Worm (Caenorhabditis elegans) whole organism, L1 larva: Measurements from ENCODE around the gene K12B6.4.
A peak's percentile ranks its signal among the peaks of the same experiment; 100 is the strongest.

Experiments
- C04F5.9 ChIP-seq: sonication (generic microtip); optimal IDR thresholded peaks from 2 replicates; lab custom pipeline; 2016; ENCODE audit warnings: missing genetic modification characterization, missing compliant biosample characterization
- C16A3.4 ChIP-seq: fragments of 150-350 bp; optimal IDR thresholded peaks from 2 replicates; lab custom pipeline; 2014; ENCODE audit warnings: missing biosample characterization, missing genetic modification characterization
- F16B12.6 ChIP-seq: fragments of 150-350 bp; optimal IDR thresholded peaks from 2 replicates; lab custom pipeline; 2014; ENCODE audit warnings: missing biosample characterization, missing genetic modification characterization
- alr-1 ChIP-seq: fragments of 200-800 bp; sonication (Bioruptor generic); optimal IDR thresholded peaks from 2 replicates; lab custom pipeline; 2018; ENCODE audit warnings: borderline replicate concordance, mild to moderate bottlenecking, missing genetic modification characterization, missing compliant biosample characterization
- aly-2 ChIP-seq: fragments of 150-350 bp; optimal IDR thresholded peaks from 2 replicates; lab custom pipeline; 2014; ENCODE audit warnings: missing biosample characterization, missing genetic modification characterization
- blmp-1 ChIP-seq: fragments of 150-350 bp; optimal IDR thresholded peaks from 2 replicates; lab custom pipeline; 2014; ENCODE audit warnings: missing biosample characterization, missing genetic modification characterization
- ceh-8 ChIP-seq: fragments of 200-800 bp; sonication (Bioruptor generic); optimal IDR thresholded peaks from 2 replicates; lab custom pipeline; 2018; ENCODE audit warnings: mild to moderate bottlenecking, missing genetic modification characterization, moderate library complexity, missing compliant biosample characterization
- ceh-82 ChIP-seq, 3 experiments: fragments of 150-350 bp in 1 of 3; sonication (generic microtip) in 2 of 3; optimal IDR thresholded peaks; 2 replicates each; lab custom pipeline; 2014 to 2017; ENCODE audit warnings: missing biosample characterization in 3 of 3, missing genetic modification characterization in 3 of 3
- ceh-90 ChIP-seq: sonication (generic microtip); optimal IDR thresholded peaks from 2 replicates; lab custom pipeline; 2016; ENCODE audit warnings: missing genetic modification characterization, missing compliant biosample characterization
- egl-13 ChIP-seq: sonication (generic microtip); optimal IDR thresholded peaks from 2 replicates; lab custom pipeline; 2016; ENCODE audit warnings: missing genotype, missing genetic modification reagents, missing genetic modification characterization, missing compliant biosample characterization
- egl-27 ChIP-seq, 2 experiments: fragments of 150-350 bp in 1 of 2; sonication (generic microtip); optimal IDR thresholded peaks; 3 replicates each; lab custom pipeline; 2017 to 2018; ENCODE audit warnings: missing biosample characterization in 2 of 2, missing genetic modification characterization in 2 of 2, missing genetic modification reagents in 2 of 2
- elt-3 ChIP-seq, 6 experiments: fragments of 150-350 bp in 1 of 6; sonication (generic microtip); optimal IDR thresholded peaks; 2 replicates each; lab custom pipeline; 2017 to 2018; ENCODE audit warnings: missing biosample characterization in 6 of 6, missing genetic modification characterization in 6 of 6, inconsistent platforms in 1 of 6
- ets-5 ChIP-seq: fragments of 200-800 bp; sonication (Bioruptor generic); IDR thresholded peaks from 2 replicates; pipeline ENCODE4 v1.3.6; 2022; ENCODE audit warnings: missing genetic modification characterization, missing compliant biosample characterization
- fkh-10 ChIP-seq: sonication (generic microtip); optimal IDR thresholded peaks from 2 replicates; lab custom pipeline; 2017; ENCODE audit warnings: missing biosample characterization, missing genetic modification reagents, missing genetic modification characterization
- fkh-8 ChIP-seq: sonication (generic microtip); optimal IDR thresholded peaks from 2 replicates; lab custom pipeline; 2016; ENCODE audit warnings: mild to moderate bottlenecking, missing genetic modification characterization, missing compliant biosample characterization
- fos-1 ChIP-seq: fragments of 150-350 bp; optimal IDR thresholded peaks from 2 replicates; lab custom pipeline; 2014; ENCODE audit warnings: missing biosample characterization, missing genetic modification characterization
- hlh-17 ChIP-seq: fragments of 200-800 bp; sonication (Bioruptor generic); optimal IDR thresholded peaks from 2 replicates; lab custom pipeline; 2018; ENCODE audit warnings: missing genetic modification characterization, mild to moderate bottlenecking, missing compliant biosample characterization, moderate library complexity, borderline replicate concordance
- irx-1 ChIP-seq: sonication (generic microtip); optimal IDR thresholded peaks from 2 replicates; lab custom pipeline; 2016; ENCODE audit warnings: missing genetic modification characterization, missing compliant biosample characterization
- lin-14 ChIP-seq: fragments of 200-800 bp; sonication (Bioruptor generic); optimal IDR thresholded peaks from 2 replicates; lab custom pipeline; 2018; ENCODE audit warnings: mild to moderate bottlenecking, missing genetic modification characterization, moderate library complexity, missing compliant biosample characterization
- lin-15B ChIP-seq: fragments of 150-350 bp; sonication (generic microtip); optimal IDR thresholded peaks from 3 replicates; lab custom pipeline; 2014; ENCODE audit warnings: missing biosample characterization, missing genetic modification characterization
- lin-39 ChIP-seq: fragments of 150-350 bp; optimal IDR thresholded peaks from 2 replicates; lab custom pipeline; 2014; ENCODE audit warnings: missing biosample characterization, missing genetic modification reagents, missing genetic modification characterization
- lsy-2 ChIP-seq, 2 experiments: fragments of 150-350 bp; optimal IDR thresholded peaks; 2 replicates each; lab custom pipeline; 2014; ENCODE audit warnings: missing biosample characterization in 2 of 2, missing genetic modification characterization in 2 of 2
- mab-9 ChIP-seq: fragments of 200-800 bp; sonication (Bioruptor generic); IDR thresholded peaks from 2 replicates; pipeline ENCODE4 v1.3.6; 2022; ENCODE audit warnings: missing genetic modification reagents, missing genetic modification characterization, missing compliant biosample characterization
- mdl-1 ChIP-seq, 2 experiments: fragments of 150-350 bp; optimal IDR thresholded peaks; 2 replicates each; lab custom pipeline; 2014 to 2017; ENCODE audit warnings: missing biosample characterization in 2 of 2, missing genetic modification characterization in 2 of 2, inconsistent platforms in 1 of 2
- mef-2 ChIP-seq: fragments of 150-350 bp; optimal IDR thresholded peaks from 2 replicates; lab custom pipeline; 2014; ENCODE audit warnings: missing biosample characterization, missing genetic modification characterization
- mep-1 ChIP-seq: fragments of 150-350 bp; optimal IDR thresholded peaks from 2 replicates; lab custom pipeline; 2014; ENCODE audit warnings: missing biosample characterization, missing genetic modification characterization
- nhr-11 ChIP-seq: fragments of 150-350 bp; optimal IDR thresholded peaks from 2 replicates; lab custom pipeline; 2014; ENCODE audit warnings: missing biosample characterization, missing genetic modification characterization
- nhr-19 ChIP-seq: fragments of 200-800 bp; sonication (Bioruptor generic); conservative IDR thresholded peaks from 2 replicates; pipeline ENCODE4 v1.3.6; 2022; ENCODE audit warnings: missing genetic modification characterization, missing compliant biosample characterization
- nhr-20 ChIP-seq: sonication (generic microtip); optimal IDR thresholded peaks from 2 replicates; lab custom pipeline; 2016; ENCODE audit warnings: mild to moderate bottlenecking, missing genetic modification characterization, missing compliant biosample characterization
- nhr-237 ChIP-seq: fragments of 150-350 bp; optimal IDR thresholded peaks from 2 replicates; lab custom pipeline; 2014; ENCODE audit warnings: missing biosample characterization, missing genetic modification characterization
- nhr-28 ChIP-seq: fragments of 150-350 bp; optimal IDR thresholded peaks from 2 replicates; lab custom pipeline; 2014; ENCODE audit warnings: missing biosample characterization, missing genetic modification characterization
- nhr-47 ChIP-seq: sonication (generic microtip); optimal IDR thresholded peaks from 2 replicates; lab custom pipeline; 2016; ENCODE audit warnings: mild to moderate bottlenecking, missing genetic modification characterization, moderate library complexity, missing compliant biosample characterization
- nhr-71 ChIP-seq: sonication (generic microtip); optimal IDR thresholded peaks from 2 replicates; lab custom pipeline; 2016; ENCODE audit warnings: mild to moderate bottlenecking, missing genetic modification characterization, moderate library complexity, missing compliant biosample characterization
- nhr-76 ChIP-seq: sonication (generic microtip); optimal IDR thresholded peaks from 2 replicates; lab custom pipeline; 2017; ENCODE audit warnings: missing biosample characterization, missing genetic modification characterization
- nhr-77 ChIP-seq: fragments of 150-350 bp; optimal IDR thresholded peaks from 2 replicates; lab custom pipeline; 2014; ENCODE audit warnings: missing biosample characterization, missing genetic modification characterization
- nhr-84 ChIP-seq: sonication (generic microtip); optimal IDR thresholded peaks from 2 replicates; lab custom pipeline; 2017; ENCODE audit warnings: missing biosample characterization, missing genetic modification characterization
- nhr-85 ChIP-seq: sonication (generic microtip); peaks from one replicate; lab custom pipeline; 2016; ENCODE audit warnings: missing genetic modification characterization, inconsistent platforms, missing compliant biosample characterization
- nhr-90 ChIP-seq: sonication (generic microtip); optimal IDR thresholded peaks from 2 replicates; lab custom pipeline; 2016; ENCODE audit warnings: mild to moderate bottlenecking, missing genetic modification characterization, missing compliant biosample characterization; ENCODE audit not compliant: poor library complexity
- pag-3 ChIP-seq: sonication (generic microtip); optimal IDR thresholded peaks from 2 replicates; lab custom pipeline; 2017; ENCODE audit warnings: missing genetic modification characterization, mild to moderate bottlenecking, missing compliant biosample characterization, antibody characterized with exemption, borderline replicate concordance; ENCODE audit not compliant: insufficient read depth
- pqm-1 ChIP-seq: sonication (generic microtip); optimal IDR thresholded peaks from 3 replicates; lab custom pipeline; 2017; ENCODE audit warnings: missing biosample characterization, missing genetic modification characterization
- rnt-1 ChIP-seq: sonication (generic microtip); optimal IDR thresholded peaks from 2 replicates; lab custom pipeline; 2016; ENCODE audit warnings: mild to moderate bottlenecking, missing genetic modification characterization, moderate library complexity, missing compliant biosample characterization
- snpc-4 ChIP-seq: fragments of 150-350 bp; optimal IDR thresholded peaks from 2 replicates; lab custom pipeline; 2014; ENCODE audit warnings: missing biosample characterization, missing genetic modification characterization
- snu-23 ChIP-seq: sonication (generic microtip); optimal IDR thresholded peaks from 2 replicates; lab custom pipeline; 2016; ENCODE audit warnings: missing genetic modification characterization, missing compliant biosample characterization
- sptf-1 ChIP-seq: fragments of 150-350 bp; optimal IDR thresholded peaks from 2 replicates; lab custom pipeline; 2014; ENCODE audit warnings: missing biosample characterization, missing genetic modification characterization
- sup-37 ChIP-seq: fragments of 200-800 bp; sonication (Bioruptor generic); optimal IDR thresholded peaks from 2 replicates; lab custom pipeline; 2018; ENCODE audit warnings: mild to moderate bottlenecking, missing genetic modification characterization, missing compliant biosample characterization
- tbx-2 ChIP-seq: sonication (generic microtip); optimal IDR thresholded peaks from 2 replicates; lab custom pipeline; 2016; ENCODE audit warnings: missing genetic modification characterization, missing compliant biosample characterization
- unc-130 ChIP-seq: fragments of 150-350 bp; optimal IDR thresholded peaks from 2 replicates; lab custom pipeline; 2017; ENCODE audit warnings: missing biosample characterization, missing genetic modification characterization, inconsistent platforms
- unc-62 ChIP-seq: fragments of 150-350 bp; optimal IDR thresholded peaks from 2 replicates; lab custom pipeline; 2014; ENCODE audit warnings: missing biosample characterization, missing genetic modification reagents, missing genetic modification characterization
- unc-86 ChIP-seq: sonication (generic microtip); optimal IDR thresholded peaks from 2 replicates; lab custom pipeline; 2016; ENCODE audit warnings: missing genetic modification characterization, missing compliant biosample characterization
- unc-98 ChIP-seq: fragments of 200-800 bp; sonication (Bioruptor generic); IDR thresholded peaks from 2 replicates; pipeline ENCODE4 v1.3.6; 2022; ENCODE audit warnings: missing genetic modification characterization, missing compliant biosample characterization
- xbp-1 ChIP-seq: sonication (generic microtip); optimal IDR thresholded peaks from 2 replicates; lab custom pipeline; 2016; ENCODE audit warnings: missing genetic modification characterization, missing compliant biosample characterization
- zag-1 ChIP-seq: fragments of 150-350 bp; optimal IDR thresholded peaks from 2 replicates; lab custom pipeline; 2014; ENCODE audit warnings: missing biosample characterization, missing genetic modification characterization
- zip-4 ChIP-seq: fragments of 200-800 bp; sonication (Bioruptor generic); optimal IDR thresholded peaks from 2 replicates; lab custom pipeline; 2018; ENCODE audit warnings: mild to moderate bottlenecking, missing genetic modification characterization, moderate library complexity, missing compliant biosample characterization
- ztf-11 ChIP-seq, 2 experiments: sonication (generic microtip); optimal IDR thresholded peaks; 2 replicates each; lab custom pipeline; 2016 to 2017; ENCODE audit warnings: missing genetic modification characterization in 2 of 2, missing biosample characterization in 1 of 2, missing compliant biosample characterization in 1 of 2

Gene K12B6.4

ce11 chrV:6231902-6232340, 49.2 kb downstream of the K12B6.4 start (continued):
- TF ChIP-seq egl-27 (tag; optimal IDR thresholded peaks at IDR 0.05; lab: Kevin White, UChicago) (no peak), nhr-76 (tag; lab: Kevin White, UChicago) (no peak), elt-3 (tag; optimal IDR thresholded peaks at IDR 0.05; lab: Kevin White, UChicago) (peak in 2 of 6 experiments; percentile 21 to 31), fkh-10 (no peak), nhr-71 (peak; percentile 73), irx-1 (no peak), nhr-20 (tag; lab: Kevin White, UChicago) (peak; percentile 58), tbx-2 (tag; lab: Kevin White, UChicago) (no peak), mef-2 (tag; lab: Kevin White, UChicago) (no peak), lin-15B (tag; lab: Kevin White, UChicago) (no peak), nhr-84 (tag; lab: Kevin White, UChicago) (no peak), xbp-1 (no peak), aly-2 (tag; lab: Kevin White, UChicago) (no peak), nhr-85 (tag; lab: Kevin White, UChicago) (peak; percentile 86), nhr-11 (tag; lab: Kevin White, UChicago) (no peak), fos-1 (tag; lab: Kevin White, UChicago) (no peak), ceh-82 (tag; optimal IDR thresholded peaks at IDR 0.05; lab: Kevin White, UChicago) (no peak), ets-5 (GFP tag; lab: Robert Waterston, UW) (no peak), rnt-1 (no peak), pqm-1 (tag; lab: Kevin White, UChicago) (no peak), lin-39 (no peak), unc-130 (tag; lab: Kevin White, UChicago) (no peak), mdl-1 (tag; optimal IDR thresholded peaks at IDR 0.05; lab: Kevin White, UChicago) (peak in 1 of 2 experiments; percentile 6), F16B12.6 (tag; lab: Kevin White, UChicago) (no peak), unc-86 (tag; lab: Kevin White, UChicago) (no peak), nhr-237 (no peak), unc-62 (GFP tag; lab: Kevin White, UChicago) (no peak), mep-1 (peak; percentile 39), snu-23 (peak; percentile 36), nhr-47 (peak; percentile 6), mab-9 (GFP tag; lab: Robert Waterston, UW) (no peak), blmp-1 (tag; lab: Kevin White, UChicago) (peak; percentile 25), fkh-8 (tag; lab: Kevin White, UChicago) (no peak), lin-14 (GFP tag; lab: Kevin White, UChicago) (peak; percentile 52), nhr-90 (peak; percentile 34), ztf-11 (tag; optimal IDR thresholded peaks at IDR 0.05; lab: Kevin White, UChicago) (no peak), ceh-90 (tag; lab: Kevin White, UChicago) (no peak), nhr-28 (tag; lab: Kevin White, UChicago) (no peak), sup-37 (GFP tag; lab: Kevin White, UChicago) (no peak), zip-4 (GFP tag; lab: Kevin White, UChicago) (no peak), lsy-2 (tag; optimal IDR thresholded peaks at IDR 0.05; lab: Kevin White, UChicago) (peak in 1 of 2 experiments; percentile 75), zag-1 (tag; lab: Kevin White, UChicago) (no peak), snpc-4 (tag; lab: Kevin White, UChicago) (no peak), egl-13 (tag; lab: Kevin White, UChicago) (no peak), C04F5.9 (no peak), alr-1 (tag; lab: Kevin White, UChicago) (no peak), unc-98 (GFP tag; lab: Robert Waterston, UW) (no peak), C16A3.4 (tag; lab: Kevin White, UChicago) (no peak), nhr-19 (GFP tag; lab: Robert Waterston, UW) (peak; percentile 23; the same call in 1 of the 2 replicates), hlh-17 (GFP tag; lab: Kevin White, UChicago) (no peak), ceh-8 (GFP tag; lab: Kevin White, UChicago) (peak; percentile 76), sptf-1 (no peak), pag-3 (tag; lab: Kevin White, UChicago) (no peak), nhr-77 (tag; lab: Kevin White, UChicago) (peak; percentile 19)
